Fruit fly (Drosophila melanogaster) whole organism, wandering third instar larva: ENCODE measurements around the gene CG31740.
A peak's percentile ranks its signal among the peaks of the same experiment; 100 is the strongest.

Experiments
- Abd-B ChIP-seq: fragments of >200 bp; optimal IDR thresholded peaks from 2 replicates; lab custom pipeline; 2017; ENCODE audit warnings: missing biosample characterization, missing genetic modification characterization
- CG32264 ChIP-seq: fragments of 200-800 bp; sonication (Bioruptor generic); optimal IDR thresholded peaks from 2 replicates; lab custom pipeline; 2016; ENCODE audit warnings: missing biosample characterization, missing genetic modification characterization
- CG9705 ChIP-seq: fragments of 200-800 bp; sonication (Bioruptor generic); optimal IDR thresholded peaks from 2 replicates; lab custom pipeline; 2018; ENCODE audit warnings: missing biosample characterization, mild to moderate bottlenecking, missing genetic modification characterization
- CrebA ChIP-seq: fragments of 200-800 bp; sonication (Bioruptor generic); optimal IDR thresholded peaks from 2 replicates; lab custom pipeline; 2016; ENCODE audit warnings: missing biosample characterization, mild to moderate bottlenecking, missing genetic modification characterization, borderline replicate concordance
- Dfd ChIP-seq: fragments of >200 bp; optimal IDR thresholded peaks from 2 replicates; lab custom pipeline; 2017; ENCODE audit warnings: missing biosample characterization, missing genetic modification characterization
- Dif ChIP-seq: fragments of 200-275, 200-300 bp; sonication (Bioruptor generic); optimal IDR thresholded peaks from 2 replicates; lab custom pipeline; 2018; ENCODE audit warnings: missing biosample characterization, missing genetic modification characterization; ENCODE audit not compliant: partially characterized antibody
- GATAd ChIP-seq: sonication (Bioruptor generic); optimal IDR thresholded peaks from 2 replicates; lab custom pipeline; 2016; ENCODE audit warnings: missing biosample characterization, missing genetic modification characterization
- HLH106 ChIP-seq: fragments of 200-800 bp; optimal IDR thresholded peaks from 3 replicates; lab custom pipeline; 2019; ENCODE audit warnings: missing biosample characterization, mild to moderate bottlenecking, missing genetic modification characterization, moderate library complexity
- Hnf4 ChIP-seq: fragments of 200-800 bp; sonication (Bioruptor generic); optimal IDR thresholded peaks from 2 replicates; lab custom pipeline; 2016; ENCODE audit warnings: missing biosample characterization, mild to moderate bottlenecking, missing genetic modification characterization
- Hr78 ChIP-seq: fragments of >200 bp; optimal IDR thresholded peaks from 2 replicates; lab custom pipeline; 2017; ENCODE audit warnings: missing biosample characterization, missing genetic modification characterization
- Hr83 ChIP-seq: fragments of 200-300 bp; sonication (Bioruptor generic); optimal IDR thresholded peaks from 2 replicates; lab custom pipeline; 2016; ENCODE audit warnings: missing biosample characterization, mild to moderate bottlenecking, missing genetic modification characterization, moderate library complexity; ENCODE audit not compliant: poor library complexity, severe bottlenecking
- Jra ChIP-seq: sonication (Bioruptor generic); optimal IDR thresholded peaks from 2 replicates; lab custom pipeline; 2016; ENCODE audit warnings: missing biosample characterization, missing genetic modification characterization
- Mio ChIP-seq: sonication (Bioruptor generic); optimal IDR thresholded peaks from 2 replicates; lab custom pipeline; 2016; ENCODE audit warnings: missing biosample characterization, missing genetic modification characterization
- Myc ChIP-seq: fragments of >200 bp; optimal IDR thresholded peaks from 2 replicates; lab custom pipeline; 2017
- N ChIP-seq: fragments of >200 bp; optimal IDR thresholded peaks from 2 replicates; lab custom pipeline; 2018; ENCODE audit warnings: missing biosample characterization, missing external identifiers, missing genetic modification characterization
- OdsH ChIP-seq: fragments of 200-800 bp; sonication (Bioruptor generic); optimal IDR thresholded peaks from 2 replicates; lab custom pipeline; 2016; ENCODE audit warnings: missing biosample characterization, mild to moderate bottlenecking, missing genetic modification characterization
- Rel ChIP-seq, 2 experiments: fragments of 200-800 bp; sonication (Bioruptor generic) in 1 of 2; optimal IDR thresholded peaks; 2 replicates in 1 of 2; 3 replicates in 1 of 2; lab custom pipeline; 2016 to 2019; ENCODE audit warnings: mild to moderate bottlenecking in 2 of 2, missing biosample characterization in 2 of 2, missing genetic modification characterization in 2 of 2, moderate library complexity in 1 of 2
- Sp1 ChIP-seq: fragments of 200-800 bp; sonication (Bioruptor generic); optimal IDR thresholded peaks from 3 replicates; lab custom pipeline; 2019; ENCODE audit warnings: missing biosample characterization, mild to moderate bottlenecking, missing genetic modification characterization, moderate library complexity
- brk ChIP-seq: fragments of 200-800 bp; sonication (Bioruptor generic); optimal IDR thresholded peaks from 2 replicates; lab custom pipeline; 2016; ENCODE audit warnings: missing biosample characterization, mild to moderate bottlenecking, missing genetic modification characterization
- dmrt93B ChIP-seq: fragments of 200-800 bp; sonication (Bioruptor generic); optimal IDR thresholded peaks from 2 replicates; lab custom pipeline; 2018; ENCODE audit warnings: missing biosample characterization, mild to moderate bottlenecking, missing genetic modification characterization
- foxo ChIP-seq, 2 experiments: fragments of 200-800 bp; sonication (Bioruptor generic); optimal IDR thresholded peaks; 2 replicates in 1 of 2; 3 replicates in 1 of 2; lab custom pipeline; 2016 to 2017; ENCODE audit warnings: missing biosample characterization in 2 of 2, missing genetic modification characterization in 2 of 2
- fru ChIP-seq: fragments of 200-800 bp; sonication (Bioruptor generic); optimal IDR thresholded peaks from 3 replicates; lab custom pipeline; 2016; ENCODE audit warnings: missing biosample characterization, mild to moderate bottlenecking, missing genetic modification characterization
- jim ChIP-seq: fragments of 175-275, 200-325 bp; sonication (Bioruptor generic); optimal IDR thresholded peaks from 2 replicates; lab custom pipeline; 2016; ENCODE audit warnings: missing biosample characterization, mild to moderate bottlenecking, missing genetic modification characterization
- lola ChIP-seq: fragments of >200 bp; optimal IDR thresholded peaks from 2 replicates; lab custom pipeline; 2017; ENCODE audit warnings: missing biosample characterization, missing genetic modification characterization
- pan ChIP-seq: fragments of >200 bp; optimal IDR thresholded peaks from 2 replicates; lab custom pipeline; 2017
- psq ChIP-seq: fragments of 200-800 bp; sonication (Bioruptor generic); optimal IDR thresholded peaks from 3 replicates; lab custom pipeline; 2017; ENCODE audit warnings: missing biosample characterization, mild to moderate bottlenecking, missing genetic modification characterization, moderate library complexity
- rgr ChIP-seq: fragments of 200-800 bp; sonication (Bioruptor generic); optimal IDR thresholded peaks from 3 replicates; lab custom pipeline; 2016; ENCODE audit warnings: missing biosample characterization, mild to moderate bottlenecking, missing genetic modification characterization
- sage ChIP-seq: fragments of 200-800 bp; sonication (Bioruptor generic); optimal IDR thresholded peaks from 2 replicates; lab custom pipeline; 2016; ENCODE audit warnings: missing biosample characterization, mild to moderate bottlenecking, missing genetic modification characterization
- sv ChIP-seq: fragments of 200-800 bp; sonication (Bioruptor generic); optimal IDR thresholded peaks from 3 replicates; lab custom pipeline; 2016; ENCODE audit warnings: missing biosample characterization, missing genetic modification characterization
- tai ChIP-seq: sonication (Bioruptor generic); optimal IDR thresholded peaks from 2 replicates; lab custom pipeline; 2016; ENCODE audit warnings: missing biosample characterization, missing genetic modification characterization

CG31740 gene

dm6 chr2L:18008653-18009052 is at the start of gene CG31740:
CG31740 (plus strand) TSS chr2L:18008953.
- no peak for TF ChIP-seq Mio (GFP tag; lab: Kevin White, UChicago)

- TF ChIP-seq GATAd (no peak), N (no peak), CG32264 (GFP tag; lab: Kevin White, UChicago) (no peak)
Observed at dm6 chr2L:17960214-17960613, 48.5 kb upstream of the CG31740 start.

- TF ChIP-seq Myc (lab: Kevin White, UChicago) (peak; percentile 2), sv (peak; percentile 23), CG32264 (GFP tag; lab: Kevin White, UChicago) (no peak), rgr (GFP tag; lab: Kevin White, UChicago) (peak; percentile 32), psq (GFP tag; lab: Kevin White, UChicago) (no peak), Rel (GFP tag; optimal IDR thresholded peaks at IDR 0.05; lab: Kevin White, UChicago) (no peak), Rel (tag; optimal IDR thresholded peaks at IDR 0.05; lab: Kevin White, UChicago) (no peak), Dfd (GFP tag; lab: Kevin White, UChicago) (no peak), pan (lab: Kevin White, UChicago) (no peak), jim (GFP tag; lab: Kevin White, UChicago) (peak; percentile 85), fru (GFP tag; lab: Kevin White, UChicago) (peak; percentile 26), Hr83 (GFP tag; lab: Kevin White, UChicago) (peak; percentile 26), OdsH (GFP tag; lab: Kevin White, UChicago) (no peak), Hnf4 (GFP tag; lab: Kevin White, UChicago) (no peak), Sp1 (no peak)
Observed at dm6 chr2L:17963071-17963567, 45.6 kb upstream of the CG31740 start, which contains the start of gene CG5674. CG5674 (plus strand) TSS chr2L:17963379.

- no peak for TF ChIP-seq Sp1
- TF ChIP-seq sage, result no peak
Observed at dm6 chr2L:17963710-17964109, 45.0 kb upstream of the CG31740 start.

dm6 chr2L:17972999-17973398 is 35.8 kb upstream of the CG31740 start:
- TF ChIP-seq psq (GFP tag; lab: Kevin White, UChicago) (no peak), Dfd (GFP tag; lab: Kevin White, UChicago) (peak; percentile 94), N (no peak), fru (GFP tag; lab: Kevin White, UChicago) (no peak), HLH106 (tag; lab: Kevin White, UChicago) (no peak), brk (no peak), CG9705 (GFP tag; lab: Kevin White, UChicago) (no peak)

- TF ChIP-seq foxo (GFP tag; optimal IDR thresholded peaks at IDR 0.05; lab: Kevin White, UChicago), result no peak
- TF ChIP-seq OdsH (GFP tag; lab: Kevin White, UChicago), result no peak
- TF ChIP-seq tai, result no peak
- no peak for TF ChIP-seq jim (GFP tag; lab: Kevin White, UChicago)
- TF ChIP-seq Rel (GFP tag; optimal IDR thresholded peaks at IDR 0.05; lab: Kevin White, UChicago), result no peak
- no peak for TF ChIP-seq Rel (tag; optimal IDR thresholded peaks at IDR 0.05; lab: Kevin White, UChicago)
- no peak for TF ChIP-seq CrebA
- TF ChIP-seq Hnf4 (GFP tag; lab: Kevin White, UChicago), result no peak
- no peak for TF ChIP-seq Hr78 (GFP tag; lab: Kevin White, UChicago)
- no peak for TF ChIP-seq lola
- no peak for TF ChIP-seq CG9705 (GFP tag; lab: Kevin White, UChicago)
- no peak for TF ChIP-seq Sp1
- no peak for TF ChIP-seq Jra (GFP tag; lab: Kevin White, UChicago)
- TF ChIP-seq Abd-B (GFP tag; lab: Kevin White, UChicago), result no peak
- TF ChIP-seq Dif (GFP tag; lab: Kevin White, UChicago), result no peak
- TF ChIP-seq Mio (GFP tag; lab: Kevin White, UChicago), result no peak
- no peak for TF ChIP-seq fru (GFP tag; lab: Kevin White, UChicago)
- no peak for TF ChIP-seq sage
- TF ChIP-seq dmrt93B (GFP tag; lab: Kevin White, UChicago), result no peak
- TF ChIP-seq Myc (lab: Kevin White, UChicago), result no peak
- TF ChIP-seq, all 38 proteins: peak for 0
Observed at dm6 chr2L:17982372-17982771, 26.4 kb upstream of the CG31740 start, which contains the start of gene btv. btv (minus strand) TSS chr2L:17982472.
